Fruit fly (Drosophila melanogaster): ENCODE results near the gene TfIIA-S.

Gene TfIIA-S

DNA sequence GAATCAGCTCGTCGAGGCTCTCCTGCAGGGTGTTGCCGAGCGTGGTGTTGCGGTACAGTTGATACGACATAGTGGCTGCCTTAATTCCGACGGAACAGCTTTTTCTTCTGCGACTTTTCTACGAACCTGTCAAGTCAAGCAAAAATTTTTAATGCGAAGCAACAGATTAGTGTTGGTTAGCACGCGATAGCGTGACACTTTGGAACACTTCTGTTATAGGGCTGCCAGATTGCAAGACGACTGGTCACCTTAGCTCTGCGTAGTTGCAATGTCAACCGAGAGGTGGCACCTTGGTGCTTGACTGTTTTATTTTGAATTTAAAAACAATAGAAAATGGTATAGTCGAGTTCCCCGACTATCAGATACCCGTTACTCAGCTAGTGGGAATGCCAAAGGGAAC lies at the start of gene TfIIA-S:
TfIIA-S (minus strand) TSS at position 175 of the 400 bp plus-strand sequence.
- TF ChIP-seq CTCF (optimal IDR thresholded peaks at IDR 0.05) (peak; percentile 97 to 98), CG8478 (optimal IDR thresholded peaks at IDR 0.05) (no peak)

dm6 chr3R:23939921-23940839 lies 49.3 kb upstream of the TfIIA-S start:
- TF ChIP-seq CG8478 (optimal IDR thresholded peaks at IDR 0.05) (no peak), CTCF (optimal IDR thresholded peaks at IDR 0.05) (no peak)

DNA sequence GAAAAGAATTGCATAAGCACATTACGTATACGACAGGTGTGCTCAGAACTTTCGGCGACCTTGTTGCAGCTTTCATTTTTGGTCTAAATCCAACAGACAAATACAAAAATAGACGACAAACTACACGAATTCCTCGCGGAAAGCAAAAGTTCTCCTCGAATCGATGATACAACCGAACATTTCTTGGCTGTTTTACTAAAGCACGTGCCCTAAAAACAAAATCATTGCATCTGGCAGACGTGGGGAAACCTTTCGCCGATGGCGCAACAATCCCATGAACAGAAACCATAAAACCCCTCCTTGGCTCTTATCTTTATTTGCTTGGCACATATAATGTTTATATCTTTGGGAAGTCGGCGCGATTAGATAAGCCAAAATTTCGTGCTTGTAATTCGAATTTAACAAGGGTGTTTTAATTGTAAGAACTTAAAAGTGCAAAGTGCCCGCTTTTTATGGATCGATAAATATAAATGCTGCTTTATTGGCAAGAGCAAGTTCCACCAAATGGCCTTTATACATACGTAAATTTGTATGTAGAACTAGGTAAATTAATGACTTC lies 47.8 kb upstream of the TfIIA-S start:
- TF ChIP-seq CG8478 (optimal IDR thresholded peaks at IDR 0.05) = no peak
- TF ChIP-seq CTCF (optimal IDR thresholded peaks at IDR 0.05) = no peak

DNA sequence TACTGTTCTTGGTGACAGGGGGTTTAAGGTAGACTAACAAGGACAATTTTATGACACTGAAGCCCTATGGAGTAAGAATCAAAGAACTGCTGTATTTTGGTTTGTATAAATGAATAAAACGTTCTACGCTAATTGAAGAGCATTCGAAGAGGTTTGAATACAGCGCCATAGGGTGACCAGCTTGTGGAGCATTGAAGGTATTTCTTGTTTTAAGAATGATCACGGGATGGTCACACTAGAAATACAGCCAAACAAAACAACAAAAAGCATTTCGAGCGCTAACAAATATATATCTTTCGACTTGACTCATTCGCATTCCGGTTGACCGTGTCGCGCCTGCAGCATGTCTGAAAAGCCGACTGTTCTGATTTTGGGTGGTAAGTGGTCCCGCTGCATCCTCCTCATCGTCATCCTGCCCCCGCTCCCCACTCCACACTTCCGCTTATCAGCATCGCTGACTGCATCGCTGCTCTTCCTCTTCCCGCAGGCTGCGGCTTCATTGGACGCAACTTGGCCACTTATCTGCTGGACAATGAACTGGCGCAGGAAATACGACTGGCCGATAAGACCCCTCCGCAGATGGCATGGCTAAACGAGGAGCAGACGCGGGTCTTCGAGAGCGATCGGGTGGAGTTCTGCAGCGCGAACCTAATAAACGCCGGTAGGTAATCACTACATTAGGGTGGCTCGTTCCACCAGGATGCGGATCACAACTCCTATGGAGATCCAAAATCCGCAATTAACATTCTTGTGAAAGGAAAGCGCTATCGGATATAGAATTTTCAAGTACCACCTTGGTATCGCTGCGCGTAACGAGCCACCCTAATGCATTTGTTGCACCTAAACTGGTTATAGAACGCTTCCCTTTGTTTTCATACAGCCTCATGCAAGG lies 43.1 kb upstream of the TfIIA-S start, which contains the start of gene CG5854:
CG5854 (plus strand) TSS at position 229 of the 892 bp plus-strand sequence.
- TF ChIP-seq CTCF (optimal IDR thresholded peaks at IDR 0.05) (no peak), CG8478 (optimal IDR thresholded peaks at IDR 0.05) (no peak)

DNA sequence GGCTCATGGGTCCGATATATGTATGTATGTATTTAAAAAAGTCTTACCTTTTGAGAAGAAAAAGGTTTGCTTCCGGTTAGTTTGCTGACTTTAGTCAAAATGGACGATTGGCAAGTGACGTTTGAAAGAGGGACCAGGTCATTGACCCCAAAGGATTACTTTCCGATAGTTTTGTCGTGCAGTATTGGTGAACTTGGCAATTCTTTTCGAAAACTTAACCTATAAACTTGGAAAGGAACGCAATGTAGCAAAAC lies 42.5 kb upstream of the TfIIA-S start, which contains the start of gene RpS19b:
RpS19b (minus strand) TSS at position 101 of the 254 bp plus-strand sequence.
- TF ChIP-seq CG8478 (optimal IDR thresholded peaks at IDR 0.05) (no peak), CTCF (optimal IDR thresholded peaks at IDR 0.05) (no peak)

DNA sequence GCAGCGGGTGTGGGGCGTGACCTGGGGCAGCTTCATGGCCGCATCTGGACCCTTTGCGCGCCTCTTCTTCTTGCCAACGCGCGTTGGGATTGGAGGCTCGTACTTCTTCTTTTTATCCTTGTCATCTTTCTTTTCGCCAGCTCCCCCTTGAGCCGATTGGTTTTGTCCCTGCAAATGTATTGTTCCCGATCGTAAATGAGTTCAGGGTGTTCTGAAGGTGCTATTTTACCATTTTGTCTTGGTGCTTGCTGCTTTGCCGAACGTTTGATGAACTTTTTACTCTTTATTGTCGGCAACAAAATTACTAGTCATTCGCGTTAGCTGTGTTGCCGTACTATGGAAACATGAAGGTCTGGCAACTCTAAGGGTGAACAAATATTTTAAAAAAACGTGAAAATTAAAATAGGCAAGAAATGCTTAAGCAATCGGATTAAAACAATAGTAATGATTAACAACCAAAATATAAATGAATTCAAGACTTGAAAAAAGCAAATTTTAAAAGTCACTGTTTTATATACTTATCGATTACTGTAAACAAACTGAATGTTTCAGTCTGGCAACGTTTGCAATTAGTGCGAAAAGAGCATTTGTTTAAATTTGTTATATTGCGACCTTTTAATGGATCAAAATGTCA lies 40.4 kb upstream of the TfIIA-S start, which contains the start of the genes Rpt2 and CG13599:
Rpt2 (minus strand) TSS at position 464 of the 634 bp plus-strand sequence.
CG13599 (plus strand) TSS at position 545 of the 634 bp plus-strand sequence.
- TF ChIP-seq CG8478 (optimal IDR thresholded peaks at IDR 0.05) (no peak), CTCF (optimal IDR thresholded peaks at IDR 0.05) (no peak)

DNA sequence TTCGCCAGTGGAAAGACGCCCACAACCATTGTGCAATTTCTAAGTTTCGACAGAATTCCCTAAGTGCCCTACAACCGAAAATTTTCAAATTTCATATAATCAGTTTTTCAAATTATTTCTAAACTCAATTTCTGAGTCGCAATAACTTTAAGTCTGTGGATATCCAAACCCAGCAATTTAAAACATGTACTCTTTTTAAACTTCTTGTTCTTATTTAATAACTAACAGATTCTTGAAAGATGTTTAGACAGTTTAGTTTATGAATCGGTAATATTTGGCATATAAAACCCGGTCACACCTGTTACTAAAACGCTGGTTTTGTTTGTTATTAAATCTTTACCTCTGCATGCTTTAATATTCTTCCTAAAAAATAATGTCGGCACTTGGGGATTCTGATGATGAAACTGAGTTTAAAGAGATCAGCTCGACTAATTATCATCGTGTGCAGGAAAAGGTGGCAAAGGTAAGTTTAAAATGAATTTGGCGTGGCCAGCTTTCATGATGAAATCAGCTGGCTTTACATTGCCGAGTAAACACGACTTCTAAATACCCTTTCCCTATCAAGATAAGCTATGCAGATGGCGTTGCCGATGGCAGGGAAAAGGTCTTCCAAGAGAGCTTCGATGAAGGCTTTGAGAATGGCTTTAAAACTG lies 38.2 kb upstream of the TfIIA-S start, which contains the start of the genes CG43998, CG43999 and CG31142:
CG43998 (minus strand) TSS at position 51 of the 653 bp plus-strand sequence.
CG43999 (minus strand) TSS at position 51 of the 653 bp plus-strand sequence.
CG31142 (plus strand) TSS at position 294 of the 653 bp plus-strand sequence.
- TF ChIP-seq CG8478 (optimal IDR thresholded peaks at IDR 0.05) = no peak
- no peak for TF ChIP-seq CTCF (optimal IDR thresholded peaks at IDR 0.05)

DNA sequence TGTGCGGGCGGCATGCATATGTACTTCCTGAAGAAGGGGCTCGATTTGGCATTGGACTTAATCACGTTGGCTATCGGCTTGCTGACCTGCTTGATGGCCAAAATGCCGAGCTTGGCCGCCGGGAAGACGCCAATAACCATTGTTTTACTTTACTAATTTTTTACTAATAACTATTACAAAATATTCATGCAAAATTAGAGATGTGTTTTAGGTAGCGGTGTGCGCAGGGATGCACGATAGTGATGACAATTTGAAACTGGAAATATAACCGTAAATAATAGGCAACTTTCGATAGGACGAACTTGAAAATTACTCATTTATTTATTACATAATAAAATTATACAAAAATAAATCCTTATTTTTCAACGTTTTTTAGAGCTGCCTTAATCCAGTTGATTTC lies 36.6 kb upstream of the TfIIA-S start, which contains the start of gene CG13601:
CG13601 (minus strand) TSS at position 206 of the 400 bp plus-strand sequence.
- no peak for TF ChIP-seq CG8478 (optimal IDR thresholded peaks at IDR 0.05)
- no peak for TF ChIP-seq CTCF (optimal IDR thresholded peaks at IDR 0.05)

DNA sequence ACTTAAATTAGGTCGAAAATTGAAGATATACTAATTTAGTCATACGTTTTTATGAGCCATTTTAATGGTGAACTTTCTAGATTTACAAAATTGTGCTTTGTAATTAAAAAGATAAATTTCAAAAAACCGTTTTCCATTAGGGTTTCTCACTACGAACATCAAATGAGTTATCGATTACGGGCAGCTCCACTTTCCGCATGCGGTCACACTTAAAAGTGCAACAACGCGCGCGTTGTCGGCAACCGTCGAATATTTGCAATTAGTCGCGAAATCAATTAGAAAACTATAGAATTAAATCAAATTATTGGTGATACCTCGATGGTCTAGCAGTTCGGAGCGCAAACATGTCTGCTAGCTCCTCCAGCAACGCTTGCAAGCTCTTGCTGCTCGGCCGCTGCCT lies 33.3 kb upstream of the TfIIA-S start, which contains the start of gene Ndc1:
Ndc1 (plus strand) TSS at position 200 of the 400 bp plus-strand sequence.
- TF ChIP-seq CG8478 (optimal IDR thresholded peaks at IDR 0.05) (no peak), CTCF (optimal IDR thresholded peaks at IDR 0.05) (no peak)

dm6 chr3R:23922502-23923350 lies 31.9 kb upstream of the TfIIA-S start, which contains the start of the genes sba and CG31141:
Gene sba, minus strand, starts transcription at chr3R:23922973.
Gene CG31141, plus strand, starts transcription at chr3R:23923300.
- TF ChIP-seq CG8478 (optimal IDR thresholded peaks at IDR 0.05) (no peak), CTCF (optimal IDR thresholded peaks at IDR 0.05) (peak; percentile 9 to 50)

DNA sequence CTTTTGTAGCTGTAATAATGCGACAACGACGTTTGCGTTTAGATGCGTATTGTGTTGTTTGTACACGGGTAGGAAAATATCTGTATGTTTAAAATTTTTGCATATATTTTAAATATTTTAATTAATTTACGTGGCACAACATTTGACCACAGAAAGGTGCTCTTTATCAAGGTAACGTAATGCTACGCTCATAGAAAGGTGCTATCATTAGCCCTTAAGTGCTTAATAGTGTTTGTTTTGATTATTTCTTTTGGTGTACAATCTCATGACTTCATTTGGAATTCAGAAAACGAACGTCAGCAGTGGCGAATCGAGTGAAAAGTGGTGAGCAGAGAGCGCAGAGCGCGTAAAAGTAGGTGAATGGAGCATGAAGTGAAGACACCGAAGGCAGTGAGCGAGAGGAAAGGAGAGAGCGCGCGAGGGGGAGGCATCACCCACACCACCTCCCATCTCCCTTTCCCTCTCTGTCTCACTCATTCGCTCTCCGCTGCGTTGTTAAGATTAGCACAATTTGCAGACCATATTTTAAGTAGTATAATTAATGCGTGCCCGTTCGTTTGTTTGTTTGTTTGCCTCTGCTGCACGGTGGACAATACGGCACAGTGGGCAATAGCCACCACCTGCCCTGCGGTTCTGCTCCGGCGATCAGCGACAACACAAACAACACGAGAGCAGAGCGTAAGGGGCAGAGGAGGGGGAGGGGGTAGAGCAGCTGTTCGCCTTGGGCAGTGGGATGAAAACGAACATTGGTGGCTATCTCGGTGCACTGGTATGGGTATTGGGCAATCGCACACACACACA lies 31.0 kb upstream of the TfIIA-S start:
- TF ChIP-seq CTCF (optimal IDR thresholded peaks at IDR 0.05) (no peak), CG8478 (optimal IDR thresholded peaks at IDR 0.05) (no peak)

All from S2 (cell line).